Worm (Caenorhabditis elegans) whole organism, L4 larva: Measurements from ENCODE around the gene H23N18.5.

Source experiments
- R02D3.7 ChIP-seq: fragments of 150-350 bp; sonication (generic microtip); optimal IDR thresholded peaks from 3 replicates; lab custom pipeline; 2014; ENCODE audit warnings: missing biosample characterization, missing genetic modification characterization
- hmg-1.1 ChIP-seq: fragments of 200-800 bp; sonication (Bioruptor generic); IDR thresholded peaks from 2 replicates; pipeline ENCODE4 v1.3.6; 2022; ENCODE audit warnings: missing genetic modification reagents, missing genetic modification characterization, missing compliant biosample characterization
- lin-39 ChIP-seq: fragments of 150-350 bp; optimal IDR thresholded peaks from 2 replicates; lab custom pipeline; 2014; ENCODE audit warnings: missing biosample characterization, missing genetic modification reagents, missing genetic modification characterization
- mes-2 ChIP-seq: sonication (generic microtip); optimal IDR thresholded peaks from 2 replicates; lab custom pipeline; 2016; ENCODE audit warnings: missing genotype, mild to moderate bottlenecking, missing genetic modification characterization, missing compliant biosample characterization; ENCODE audit not compliant: poor library complexity, severe bottlenecking
- nhr-237 ChIP-seq: sonication (generic microtip); optimal IDR thresholded peaks from 2 replicates; lab custom pipeline; 2017; ENCODE audit warnings: missing biosample characterization, missing genetic modification characterization
- skn-1 ChIP-seq: fragments of 150-350 bp; optimal IDR thresholded peaks from 2 replicates; lab custom pipeline; 2014; ENCODE audit warnings: missing biosample characterization, missing genetic modification characterization
- unc-130 ChIP-seq: sonication (generic microtip); optimal IDR thresholded peaks from 2 replicates; lab custom pipeline; 2016; ENCODE audit warnings: missing genetic modification reagents, missing genetic modification characterization, missing compliant biosample characterization
- unc-62 ChIP-seq, 3 experiments: fragments of 150-350 bp in 1 of 3; sonication (generic microtip); optimal IDR thresholded peaks in 2 of 3; peaks in 1 of 3; 1 replicate in 1 of 3; 2 replicates in 2 of 3; lab custom pipeline; 2014 to 2017; ENCODE audit warnings: missing biosample characterization in 3 of 3, missing genetic modification characterization in 3 of 3, missing genetic modification reagents in 3 of 3, missing genotype in 1 of 3
- ztf-11 ChIP-seq: fragments of 150-350 bp; optimal IDR thresholded peaks from 2 replicates; lab custom pipeline; 2014; ENCODE audit warnings: missing biosample characterization, missing genetic modification characterization

DNA sequence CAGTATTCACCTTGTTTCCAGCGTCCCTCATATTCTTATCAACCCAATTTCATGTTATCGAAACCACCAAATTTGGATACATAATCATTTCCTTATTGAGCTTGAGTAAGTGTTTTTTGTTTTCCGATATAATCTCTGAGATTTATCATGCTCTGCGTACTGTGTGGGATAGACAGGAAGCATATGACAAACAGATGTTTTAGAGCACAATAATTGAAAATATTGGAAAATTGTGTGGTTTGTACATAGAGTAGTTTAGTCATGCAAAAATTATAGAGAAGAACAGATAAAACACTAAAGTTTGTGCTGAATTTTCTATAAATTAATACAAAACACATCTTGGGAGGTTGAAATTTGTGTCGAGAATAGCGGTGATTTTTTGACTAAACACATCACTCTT lies 43.5 kb downstream of the H23N18.5 start:
- TF ChIP-seq ztf-11 (no peak), hmg-1.1 (GFP tag; lab: Robert Waterston, UW) (no peak), R02D3.7 (tag; lab: Kevin White, UChicago) (no peak), mes-2 (tag; lab: Kevin White, UChicago) (no peak), nhr-237 (tag; lab: Kevin White, UChicago) (no peak), lin-39 (tag; lab: Kevin White, UChicago) (no peak), unc-130 (GFP tag; lab: Kevin White, UChicago) (no peak), skn-1 (tag; lab: Kevin White, UChicago) (no peak), unc-62 (GFP tag; optimal IDR thresholded peaks at IDR 0.05 in 1 of 2; lab: Kevin White, UChicago) (no peak), unc-62 (tag; optimal IDR thresholded peaks at IDR 0.05; lab: Kevin White, UChicago) (no peak)
